Fruit fly (Drosophila melanogaster): ENCODE results near the gene SP555.

DNA sequence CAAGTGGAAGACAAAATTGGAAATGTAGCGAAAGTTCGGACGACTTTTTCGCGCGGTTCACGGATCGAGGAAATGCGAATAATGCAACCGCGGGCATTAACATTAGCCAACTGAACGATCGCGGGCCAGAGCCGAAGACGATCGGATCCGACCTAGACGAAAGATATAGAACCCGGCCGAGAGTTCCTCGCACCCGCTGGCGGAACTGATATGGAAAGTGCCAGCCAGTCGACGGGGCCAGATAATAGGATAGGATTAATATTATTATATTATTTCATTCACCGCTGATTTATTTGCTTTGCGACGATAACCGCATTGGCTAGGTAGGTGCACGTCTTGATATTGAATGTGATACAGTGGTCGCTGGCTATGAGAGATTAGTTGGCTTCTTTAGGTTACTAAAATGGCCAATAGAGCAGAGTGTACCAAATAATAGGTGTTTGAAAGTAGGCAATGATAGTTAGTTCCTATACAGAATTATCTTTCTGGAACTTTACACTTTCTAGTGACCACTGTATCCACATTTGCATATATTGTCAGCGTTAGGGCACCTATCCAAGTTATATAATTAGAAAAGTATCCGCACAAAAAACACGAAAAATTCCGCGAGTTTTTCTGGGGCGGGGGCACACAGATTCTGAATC is 38.0 kb upstream of the SP555 start:
- no peak for TF ChIP-seq usp (GFP tag; optimal IDR thresholded peaks at IDR 0.05)
- no peak for TF ChIP-seq CG8478 (optimal IDR thresholded peaks at IDR 0.05)
- TF ChIP-seq pan (optimal IDR thresholded peaks at IDR 0.05) = no peak
- TF ChIP-seq psq (optimal IDR thresholded peaks at IDR 0.05) = no peak
- TF ChIP-seq Dll (optimal IDR thresholded peaks at IDR 0.05) = no peak
- peak in 1 of 2 experiments; percentile 27 for TF ChIP-seq EcR (GFP tag; optimal IDR thresholded peaks at IDR 0.05)

Measured in whole organism.